Fruit fly (Drosophila melanogaster): ENCODE results near the gene CG7920.

DNA sequence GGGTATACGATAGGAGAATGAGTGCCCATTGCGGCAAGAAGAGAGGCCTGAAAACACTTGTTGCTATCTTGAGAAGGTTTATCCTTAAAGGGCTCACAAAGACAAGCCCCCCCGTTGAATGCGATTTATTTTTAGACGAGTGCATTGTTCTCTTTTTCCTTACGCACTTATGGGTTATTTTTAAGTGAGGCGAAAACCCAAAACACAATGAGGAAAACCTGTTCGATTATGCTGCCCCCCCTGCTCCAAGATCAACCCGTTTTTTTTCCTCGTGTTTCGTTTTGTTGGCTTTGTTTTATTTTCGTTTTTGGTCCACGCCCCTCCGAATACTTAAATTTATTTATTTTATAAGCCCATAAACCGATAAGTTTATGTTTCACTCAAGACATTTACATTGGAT, 44.9 kb upstream of the CG7920 start:
- TF ChIP-seq Jarid2 (GFP tag; optimal IDR thresholded peaks at IDR 0.05) (no peak), Doc2 (GFP tag; IDR thresholded peaks at IDR 0.05) (no peak), gsb-n (tag; optimal IDR thresholded peaks at IDR 0.05) (no peak), lbe (GFP tag; optimal IDR thresholded peaks at IDR 0.05) (no peak), Scr (GFP tag; IDR thresholded peaks at IDR 0.05; ENCODE audit: partially characterized antibody) (no peak), CG7745 (tag; optimal IDR thresholded peaks at IDR 0.05) (no peak), CG11093 (GFP tag; IDR thresholded peaks at IDR 0.05) (no peak), Oli (tag; optimal IDR thresholded peaks at IDR 0.05) (no peak)
